Fruit fly (Drosophila melanogaster) whole organism, embryonic: ENCODE results near the gene CG10589.

Experiments used
- Adf1 ChIP-seq: fragments of 200-800 bp; sonication (Bioruptor generic); IDR thresholded peaks from 2 replicates; pipeline ENCODE4 v1.3.6; 2022; ENCODE audit warnings: missing biosample characterization, missing genetic modification characterization
- Asciz ChIP-seq: fragments of 200-800 bp; sonication (Bioruptor generic); optimal IDR thresholded peaks from 2 replicates; lab custom pipeline; 2017; ENCODE audit warnings: missing biosample characterization, mild to moderate bottlenecking, missing genetic modification characterization, missing genetic modification reagents
- Blimp-1 ChIP-seq: fragments of 200-800 bp; sonication (Bioruptor generic); optimal IDR thresholded peaks from 3 replicates; lab custom pipeline; 2018; ENCODE audit warnings: missing biosample characterization, missing genetic modification characterization, mild to moderate bottlenecking, moderate library complexity, missing genetic modification reagents
- CG10147 ChIP-seq: fragments of 200-800 bp; sonication (Bioruptor generic); optimal IDR thresholded peaks from 2 replicates; lab custom pipeline; 2019; ENCODE audit warnings: missing biosample characterization, mild to moderate bottlenecking, missing genetic modification characterization, moderate library complexity
- CG10321 ChIP-seq: fragments of 200-800 bp; sonication (Bioruptor generic); IDR thresholded peaks from 2 replicates; pipeline ENCODE4 v1.3.6; 2022; ENCODE audit warnings: missing biosample characterization, missing genetic modification characterization
- CG11695 ChIP-seq: fragments of 200-800 bp; sonication (Bioruptor generic); IDR thresholded peaks from 3 replicates; pipeline ENCODE4 v1.3.6; 2022; ENCODE audit warnings: missing biosample characterization, missing genetic modification characterization
- CG12219 ChIP-seq: fragments of 200-800 bp; sonication (Bioruptor generic); optimal IDR thresholded peaks from 3 replicates; lab custom pipeline; 2018; ENCODE audit warnings: missing biosample characterization, mild to moderate bottlenecking, missing genetic modification characterization
- CG13424 ChIP-seq: fragments of 200-800 bp; sonication (Bioruptor generic); optimal IDR thresholded peaks from 2 replicates; lab custom pipeline; 2019; ENCODE audit warnings: missing biosample characterization, mild to moderate bottlenecking, missing genetic modification characterization, moderate library complexity
- CG14667 ChIP-seq: fragments of 200-800 bp; sonication (Bioruptor generic); IDR thresholded peaks from 2 replicates; pipeline ENCODE4 v1.3.6; 2022; ENCODE audit warnings: missing biosample characterization, missing genetic modification characterization
- CG15011 ChIP-seq: fragments of 200-800 bp; sonication (Bioruptor generic); optimal IDR thresholded peaks from 3 replicates; lab custom pipeline; 2018; ENCODE audit warnings: missing biosample characterization, mild to moderate bottlenecking, missing genetic modification characterization
- CG15073 ChIP-seq: fragments of 200-800 bp; sonication (Bioruptor generic); optimal IDR thresholded peaks from 2 replicates; lab custom pipeline; 2016; ENCODE audit warnings: missing biosample characterization, missing genetic modification characterization
- CG15601 ChIP-seq: fragments of 200-800 bp; sonication (Bioruptor generic); optimal IDR thresholded peaks from 3 replicates; lab custom pipeline; 2019; ENCODE audit warnings: missing biosample characterization, mild to moderate bottlenecking, missing genetic modification characterization, moderate library complexity
- CG17912 ChIP-seq: fragments of 200-800 bp; sonication (Bioruptor generic); optimal IDR thresholded peaks from 2 replicates; lab custom pipeline; 2018; ENCODE audit warnings: missing biosample characterization, mild to moderate bottlenecking, missing genetic modification characterization
- CG2202 ChIP-seq: fragments of 200-800 bp; sonication (Bioruptor generic); optimal IDR thresholded peaks from 2 replicates; lab custom pipeline; 2018; ENCODE audit warnings: missing biosample characterization, mild to moderate bottlenecking, missing genetic modification characterization
- CG31365 ChIP-seq: fragments of 200-800 bp; sonication (Bioruptor generic); optimal IDR thresholded peaks from 2 replicates; lab custom pipeline; 2018; ENCODE audit warnings: missing biosample characterization, mild to moderate bottlenecking, missing genetic modification characterization
- CG32772 ChIP-seq: fragments of 200-800 bp; sonication (Bioruptor generic); IDR thresholded peaks from 2 replicates; pipeline ENCODE4 v1.3.6; 2022; ENCODE audit warnings: missing biosample characterization, missing genetic modification characterization
- CG34422 ChIP-seq: fragments of 200-800 bp; sonication (Bioruptor generic); IDR thresholded peaks from 3 replicates; pipeline ENCODE4 v1.3.6; 2022; ENCODE audit warnings: missing biosample characterization, missing genetic modification characterization
- CG3995 ChIP-seq: fragments of 200-800 bp; sonication (Bioruptor generic); optimal IDR thresholded peaks from 3 replicates; lab custom pipeline; 2016; ENCODE audit warnings: missing biosample characterization, missing genetic modification characterization
- CG6689 ChIP-seq: fragments of 200-800 bp; sonication (Bioruptor generic); IDR thresholded peaks from 2 replicates; pipeline ENCODE4 v1.3.6; 2022; ENCODE audit warnings: missing biosample characterization, missing genetic modification characterization
- CG6854 ChIP-seq: fragments of 200-800 bp; sonication (Bioruptor generic); optimal IDR thresholded peaks from 3 replicates; lab custom pipeline; 2017; ENCODE audit warnings: missing biosample characterization, mild to moderate bottlenecking, missing genetic modification characterization
- CG8281 ChIP-seq: fragments of 200-800 bp; sonication (Bioruptor generic); optimal IDR thresholded peaks from 2 replicates; lab custom pipeline; 2018; ENCODE audit warnings: missing biosample characterization, mild to moderate bottlenecking, missing genetic modification characterization, moderate library complexity
- CG8478 ChIP-seq: fragments of >200 bp; optimal IDR thresholded peaks from 2 replicates; lab custom pipeline; 2018
- CG9437 ChIP-seq: fragments of 200-800 bp; sonication (Bioruptor generic); optimal IDR thresholded peaks from 2 replicates; lab custom pipeline; 2018; ENCODE audit warnings: missing biosample characterization, mild to moderate bottlenecking, missing genetic modification characterization
- CTCF ChIP-seq: fragments of 200-800 bp; sonication (Bioruptor generic); optimal IDR thresholded peaks from 2 replicates; lab custom pipeline; 2017; ENCODE audit warnings: missing biosample characterization, mild to moderate bottlenecking, missing genetic modification characterization, moderate library complexity
- Chrac-16 ChIP-seq: fragments of 200-800 bp; sonication (Bioruptor generic); optimal IDR thresholded peaks from 3 replicates; lab custom pipeline; 2016; ENCODE audit warnings: missing biosample characterization, missing genetic modification characterization
- HLH54F ChIP-seq: fragments of 200-800 bp; sonication (Bioruptor generic); optimal IDR thresholded peaks from 3 replicates; lab custom pipeline; 2016; ENCODE audit warnings: missing biosample characterization, missing genetic modification characterization
- HmgZ ChIP-seq: fragments of 200-800 bp; sonication (Bioruptor generic); optimal IDR thresholded peaks from 2 replicates; lab custom pipeline; 2018; ENCODE audit warnings: missing biosample characterization, mild to moderate bottlenecking, missing genetic modification characterization
- MBD-R2 ChIP-seq: fragments of 200-800 bp; sonication (Bioruptor generic); IDR thresholded peaks from 2 replicates; pipeline ENCODE4 v1.3.6; 2022; ENCODE audit warnings: missing biosample characterization, missing genetic modification characterization
- MESR4 ChIP-seq: fragments of 200-800 bp; sonication (Bioruptor generic); optimal IDR thresholded peaks from 2 replicates; lab custom pipeline; 2018; ENCODE audit warnings: missing biosample characterization, mild to moderate bottlenecking, missing genetic modification characterization, moderate library complexity
- Rx ChIP-seq: fragments of 200-800 bp; sonication (Bioruptor generic); IDR thresholded peaks from 2 replicates; pipeline ENCODE4 v1.3.6; 2022; ENCODE audit warnings: missing biosample characterization, missing genetic modification characterization
- TFAM ChIP-seq: fragments of 200-800 bp; sonication (Bioruptor generic); optimal IDR thresholded peaks from 2 replicates; lab custom pipeline; 2017; ENCODE audit warnings: missing biosample characterization, missing genetic modification characterization, inconsistent platforms
- Tbp ChIP-seq: fragments of >200 bp; optimal IDR thresholded peaks from 2 replicates; lab custom pipeline; 2018; ENCODE audit warnings: missing biosample characterization, missing genetic modification characterization
- Trl ChIP-seq, 3 experiments: fragments of >200 bp in 2 of 3; fragments of 200-800 bp in 1 of 3; sonication (Bioruptor generic) in 1 of 3; optimal IDR thresholded peaks; 2 replicates in 1 of 3; 3 replicates in 2 of 3; lab custom pipeline; 2016 to 2017; ENCODE audit warnings: missing biosample characterization in 1 of 3, missing genetic modification characterization in 1 of 3
- chn ChIP-seq: fragments of 200-800 bp; sonication (Bioruptor generic); optimal IDR thresholded peaks from 2 replicates; lab custom pipeline; 2016; ENCODE audit warnings: missing biosample characterization, missing genetic modification characterization
- dati ChIP-seq: fragments of 200-800 bp; sonication (Bioruptor generic); IDR thresholded peaks from 2 replicates; pipeline ENCODE4 v1.3.6; 2022; ENCODE audit warnings: missing biosample characterization, missing genetic modification characterization
- esg ChIP-seq: fragments of 200-800 bp; sonication (Bioruptor generic); conservative IDR thresholded peaks from 2 replicates; pipeline ENCODE4 v1.3.6; 2022; ENCODE audit warnings: missing biosample characterization, missing genetic modification characterization
- ftz-f1 ChIP-seq: fragments of 200-800 bp; sonication (Bioruptor generic); optimal IDR thresholded peaks from 2 replicates; lab custom pipeline; 2016; ENCODE audit warnings: missing biosample characterization, missing genetic modification characterization
- fu2 ChIP-seq: fragments of 200-800 bp; sonication (Bioruptor generic); optimal IDR thresholded peaks from 2 replicates; lab custom pipeline; 2016; ENCODE audit warnings: missing biosample characterization, missing genetic modification characterization
- gem ChIP-seq: fragments of 200-800 bp; sonication (Bioruptor generic); optimal IDR thresholded peaks from 2 replicates; lab custom pipeline; 2019; ENCODE audit warnings: missing biosample characterization, mild to moderate bottlenecking, missing genetic modification characterization, moderate library complexity
- gfzf ChIP-seq: fragments of 200-800 bp; sonication (Bioruptor generic); optimal IDR thresholded peaks from 2 replicates; lab custom pipeline; 2016; ENCODE audit warnings: missing biosample characterization, mild to moderate bottlenecking, missing genetic modification characterization, moderate library complexity
- mirr ChIP-seq: fragments of 200-800 bp; sonication (Bioruptor generic); optimal IDR thresholded peaks from 3 replicates; lab custom pipeline; 2018; ENCODE audit warnings: missing biosample characterization, mild to moderate bottlenecking, missing genetic modification characterization
- otp ChIP-seq: fragments of 200-800 bp; sonication (Bioruptor generic); IDR thresholded peaks from 3 replicates; pipeline ENCODE4, ENCODE4 v1.3.6; 2022; ENCODE audit warnings: missing biosample characterization, missing genetic modification characterization
- pzg ChIP-seq: fragments of 200-800 bp; sonication (Bioruptor generic); optimal IDR thresholded peaks from 3 replicates; lab custom pipeline; 2018; ENCODE audit warnings: missing biosample characterization, mild to moderate bottlenecking, missing genetic modification characterization, moderate library complexity
- sna ChIP-seq: fragments of 200-800 bp; sonication (Bioruptor generic); IDR thresholded peaks from 2 replicates; pipeline ENCODE4 v1.3.6; 2022; ENCODE audit warnings: missing biosample characterization, missing genetic modification characterization; ENCODE audit not compliant: partially characterized antibody
- sug ChIP-seq: fragments of 200-800 bp; optimal IDR thresholded peaks from 2 replicates; lab custom pipeline; 2019; ENCODE audit warnings: missing biosample characterization, mild to moderate bottlenecking, missing genetic modification characterization, moderate library complexity
- trem ChIP-seq: fragments of 200-800 bp; optimal IDR thresholded peaks from 3 replicates; lab custom pipeline; 2019; ENCODE audit warnings: missing biosample characterization, mild to moderate bottlenecking, missing genetic modification characterization, moderate library complexity
- trh ChIP-seq: fragments of 200-800 bp; sonication (Bioruptor generic); optimal IDR thresholded peaks from 2 replicates; lab custom pipeline; 2016; ENCODE audit warnings: missing biosample characterization, missing genetic modification characterization
- unc-4 ChIP-seq: fragments of 200-800 bp; sonication (Bioruptor generic); IDR thresholded peaks from 2 replicates; pipeline ENCODE4 v1.3.6; 2022; ENCODE audit warnings: missing biosample characterization, missing genetic modification characterization; ENCODE audit not compliant: partially characterized antibody
- unpg ChIP-seq: fragments of 200-800 bp; sonication (Bioruptor generic); optimal IDR thresholded peaks from 3 replicates; lab custom pipeline; 2018; ENCODE audit warnings: missing biosample characterization, mild to moderate bottlenecking, missing genetic modification characterization, moderate library complexity
- wor ChIP-seq: fragments of 200-800 bp; sonication (Bioruptor generic); IDR thresholded peaks from 2 replicates; pipeline ENCODE4 v1.3.6; 2022; ENCODE audit warnings: missing biosample characterization, missing genetic modification characterization
- yki ChIP-seq: fragments of >200 bp; optimal IDR thresholded peaks from 3 replicates; lab custom pipeline; 2018
- z ChIP-seq: fragments of 200-800 bp; sonication (Bioruptor generic); IDR thresholded peaks from 3 replicates; pipeline ENCODE4 v1.3.6; 2022; ENCODE audit warnings: missing biosample characterization, missing genetic modification characterization
- zen ChIP-seq: fragments of 200-800 bp; sonication (Bioruptor generic); optimal IDR thresholded peaks from 3 replicates; lab custom pipeline; 2018; ENCODE audit warnings: missing biosample characterization, mild to moderate bottlenecking, missing genetic modification characterization, moderate library complexity

CG10589 gene

DNA sequence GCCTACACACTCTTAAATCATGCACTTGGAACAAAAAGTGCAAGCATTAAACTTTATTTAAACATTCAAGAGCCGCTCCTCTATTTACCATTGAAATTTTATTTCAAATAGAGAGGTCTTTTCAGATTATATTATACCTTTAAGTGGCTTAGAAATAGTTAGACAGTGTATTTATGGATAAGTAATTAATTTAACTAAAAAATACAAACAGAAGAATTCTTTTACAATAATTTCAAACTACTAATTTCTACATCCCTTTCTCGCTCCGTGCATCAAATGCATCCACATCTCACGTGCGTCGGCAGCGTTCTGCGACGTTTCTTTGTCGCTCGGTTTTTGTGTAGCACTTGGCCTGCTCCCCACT lies 22.5 kb downstream of the CG10589 start (continued):
- TF ChIP-seq gfzf (GFP tag; lab: Kevin White, UChicago) (no peak), CG15073 (no peak), Trl (optimal IDR thresholded peaks at IDR 0.05; lab: Kevin White, UChicago) (no peak), Trl (GFP tag; optimal IDR thresholded peaks at IDR 0.05; lab: Kevin White, UChicago) (no peak), CG34422 (0 out of 3 replicates have a peak, but pooled peaks have one; percentile 24), gem (tag; lab: Kevin White, UChicago) (peak; percentile 88), HLH54F (no peak), CG17912 (no peak), CG8478 (lab: Kevin White, UChicago) (no peak), CG31365 (no peak), CG6689 (GFP tag; lab: Robert Waterston, UW) (peak; percentile 68), z (GFP tag; lab: Robert Waterston, UW) (no peak), CG6854 (GFP tag; lab: Kevin White, UChicago) (peak; percentile 18), mirr (GFP tag; lab: Kevin White, UChicago) (no peak), unc-4 (no peak), esg (GFP tag; lab: Robert Waterston, UW) (peak; percentile 45; the same call in 1 of the 2 replicates), CG12219 (GFP tag; lab: Kevin White, UChicago) (no peak), CG10147 (GFP tag; lab: Kevin White, UChicago) (no peak), CG9437 (peak; percentile 57), CG15011 (GFP tag; lab: Kevin White, UChicago) (peak; percentile 30), CG3995 (no peak), CTCF (GFP tag; lab: Kevin White, UChicago) (no peak), TFAM (GFP tag; lab: Kevin White, UChicago) (no peak), Rx (GFP tag; lab: Robert Waterston, UW) (no peak), Blimp-1 (peak; percentile 85), dati (GFP tag; lab: Robert Waterston, UW) (no peak), CG32772 (peak; percentile 39; the same call in 1 of the 2 replicates), MESR4 (no peak), CG15601 (peak; percentile 85), wor (GFP tag; lab: Robert Waterston, UW) (no peak; the same call in 1 of the 2 replicates), ftz-f1 (no peak), unpg (GFP tag; lab: Kevin White, UChicago) (peak; percentile 72), sug (tag; lab: Kevin White, UChicago) (no peak), sna (GFP tag; lab: Robert Waterston, UW) (no peak), CG11695 (peak; percentile 57; the same call in 2 of the 3 replicates), CG2202 (tag; lab: Kevin White, UChicago) (peak; percentile 63), CG10321 (GFP tag; lab: Robert Waterston, UW) (no peak), Asciz (GFP tag; lab: Kevin White, UChicago) (peak; percentile 78), chn (GFP tag; lab: Kevin White, UChicago) (peak; percentile 2), HmgZ (no peak), pzg (no peak), CG14667 (GFP tag; lab: Robert Waterston, UW) (no peak), trh (no peak), Tbp (GFP tag; lab: Kevin White, UChicago) (no peak), Chrac-16 (GFP tag; lab: Kevin White, UChicago) (peak; percentile 45), yki (no peak), fu2 (GFP tag; lab: Kevin White, UChicago) (no peak), MBD-R2 (no peak), Adf1 (GFP tag; lab: Robert Waterston, UW) (no peak), trem (tag; lab: Kevin White, UChicago) (peak; percentile 73), otp (GFP tag; lab: Robert Waterston, UW) (no peak), CG13424 (tag; lab: Kevin White, UChicago) (peak; percentile 82), CG8281 (tag; lab: Kevin White, UChicago) (peak; percentile 5), zen (peak; percentile 21)
